Worm (Caenorhabditis elegans): ENCODE data around the gene K12B6.11.
A peak's percentile ranks its signal among the peaks of the same experiment; 100 is the strongest.

K12B6.11 gene

DNA sequence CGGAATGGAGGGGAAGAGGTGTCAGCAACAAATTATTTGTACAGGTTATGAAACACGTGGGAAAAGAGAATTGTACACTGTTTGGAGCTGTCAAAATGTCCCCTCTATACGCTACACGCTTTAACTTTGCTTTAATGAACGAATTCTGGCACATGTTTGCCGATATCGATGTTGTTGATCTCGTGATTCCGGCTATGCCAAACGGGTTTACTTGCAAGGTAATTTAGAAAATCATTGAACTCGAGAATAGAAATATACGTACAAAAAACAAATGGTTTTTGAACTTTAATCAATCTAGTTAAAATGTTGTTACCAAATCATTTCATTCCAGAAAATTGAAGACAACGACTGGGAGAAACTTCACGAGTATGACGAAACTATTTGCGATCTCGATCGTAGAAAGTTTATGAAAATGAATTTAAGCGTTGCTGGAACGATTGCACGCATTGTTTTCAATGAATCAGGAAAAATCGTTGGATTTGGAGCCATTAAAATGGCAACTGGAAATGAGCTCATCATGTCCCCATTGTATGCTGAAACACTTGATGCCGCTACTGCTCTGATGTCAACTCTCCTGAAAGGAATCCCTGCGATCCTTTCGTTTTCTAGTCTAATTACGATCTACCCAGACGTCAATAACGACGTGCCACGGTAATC, 11.4 kb upstream of the K12B6.11 start (continued):
- TF ChIP-seq pha-4 (GFP tag; IDR thresholded peaks at IDR 0.05) (no peak), pha-4 (tag; optimal IDR thresholded peaks at IDR 0.05) (no peak), lim-7 (GFP tag; IDR thresholded peaks at IDR 0.05) (no peak), nhr-41 (GFP tag; IDR thresholded peaks at IDR 0.05) (no peak), ZK546.5 (tag; optimal IDR thresholded peaks at IDR 0.05) (no peak), dmd-6 (GFP tag; IDR thresholded peaks at IDR 0.05) (peak; percentile 24; the same call in 1 of the 2 replicates), T26A8.4 (GFP tag; IDR thresholded peaks at IDR 0.05) (no peak), ama-1 (optimal IDR thresholded peaks at IDR 0.05) (peak; percentile 86), fkh-10 (GFP tag; optimal IDR thresholded peaks at IDR 0.05) (no peak)

- no peak for TF ChIP-seq mdt-29 (GFP tag; IDR thresholded peaks at IDR 0.05)
- TF ChIP-seq daf-16 (GFP tag; optimal IDR thresholded peaks at IDR 0.05), result no peak
- peak; percentile 77 for TF ChIP-seq daf-16 (tag; optimal IDR thresholded peaks at IDR 0.05)
- no peak for TF ChIP-seq nhr-76 (tag; optimal IDR thresholded peaks at IDR 0.05)
- peak; percentile 73 for TF ChIP-seq nhr-28 (tag; optimal IDR thresholded peaks at IDR 0.05)
- TF ChIP-seq spr-3 (GFP tag; optimal IDR thresholded peaks at IDR 0.05), result no peak
- no peak for TF ChIP-seq lin-15B (tag; optimal IDR thresholded peaks at IDR 0.05)
- TF ChIP-seq ceh-32 (tag; optimal IDR thresholded peaks at IDR 0.05; ENCODE audit: poor library complexity), result no peak
- peak; percentile 59 for TF ChIP-seq nhr-102 (tag; optimal IDR thresholded peaks at IDR 0.05)
- TF ChIP-seq ZK546.5 (tag; optimal IDR thresholded peaks at IDR 0.05), result no peak
- no peak for TF ChIP-seq spr-1 (tag; optimal IDR thresholded peaks at IDR 0.05)
- TF ChIP-seq nhr-237 (tag; optimal IDR thresholded peaks at IDR 0.05), result no peak
- TF ChIP-seq Y105C5A.15 (GFP tag; IDR thresholded peaks at IDR 0.05), result no peak
- TF ChIP-seq nhr-48 (tag; optimal IDR thresholded peaks at IDR 0.05), result no peak
- no peak for TF ChIP-seq nhr-41 (GFP tag; IDR thresholded peaks at IDR 0.05)
- no peak for TF ChIP-seq lin-38 (GFP tag; IDR thresholded peaks at IDR 0.05)
- TF ChIP-seq unc-62 (GFP tag; optimal IDR thresholded peaks at IDR 0.05 in 1 of 2), result peak; percentile 50 to 58
- TF ChIP-seq unc-62 (tag; optimal IDR thresholded peaks at IDR 0.05), result no peak
- TF ChIP-seq fkh-10 (GFP tag; optimal IDR thresholded peaks at IDR 0.05), result no peak
- no peak for TF ChIP-seq Y5F2A.4 (GFP tag; optimal IDR thresholded peaks at IDR 0.05)
- TF ChIP-seq skn-1 (tag; optimal IDR thresholded peaks at IDR 0.05), result no peak
- TF ChIP-seq F10B5.3 (tag; optimal IDR thresholded peaks at IDR 0.05), result no peak
- TF ChIP-seq D1046.2 (GFP tag; IDR thresholded peaks at IDR 0.05), result peak; percentile 56; the same call in 1 of the 2 replicates
- peak; percentile 46 for TF ChIP-seq sdz-12 (GFP tag; optimal IDR thresholded peaks at IDR 0.05)
- TF ChIP-seq zfp-3 (GFP tag; conservative IDR thresholded peaks at IDR 0.05), result peak; percentile 99
- TF ChIP-seq unc-130 (GFP tag; optimal IDR thresholded peaks at IDR 0.05), result no peak
- TF ChIP-seq set-16 (GFP tag; IDR thresholded peaks at IDR 0.05), result no peak
- TF ChIP-seq jun-1 (tag; optimal IDR thresholded peaks at IDR 0.05), result no peak
- TF ChIP-seq pha-4 (GFP tag; IDR thresholded peaks at IDR 0.05), result no peak; the same call in 1 of the 2 replicates
- no peak for TF ChIP-seq pha-4 (tag; optimal IDR thresholded peaks at IDR 0.05)
- peak; percentile 42; the same call in 1 of the 2 replicates for TF ChIP-seq Y48G9A.11 (GFP tag; IDR thresholded peaks at IDR 0.05)
- TF ChIP-seq ceh-62 (tag; optimal IDR thresholded peaks at IDR 0.05), result no peak
- no peak for TF ChIP-seq mxl-2 (GFP tag; conservative IDR thresholded peaks at IDR 0.05)
- TF ChIP-seq zip-11 (GFP tag; IDR thresholded peaks at IDR 0.05), result no peak
- TF ChIP-seq vab-7 (GFP tag; IDR thresholded peaks at IDR 0.05), result no peak
- TF ChIP-seq dpl-1 (GFP tag; optimal IDR thresholded peaks at IDR 0.05), result no peak
- TF ChIP-seq php-3 (GFP tag; IDR thresholded peaks at IDR 0.05), result no peak
- no peak for TF ChIP-seq dmd-9 (GFP tag; IDR thresholded peaks at IDR 0.05)
- no peak for TF ChIP-seq ZK337.2 (GFP tag; IDR thresholded peaks at IDR 0.05)
- TF ChIP-seq madf-9 (GFP tag; conservative IDR thresholded peaks at IDR 0.05), result no peak
- TF ChIP-seq madf-5 (GFP tag; IDR thresholded peaks at IDR 0.05), result no peak; a peak in 1 of 4 replicates
- TF ChIP-seq duxl-1 (tag; optimal IDR thresholded peaks at IDR 0.05; ENCODE audit: poor library complexity), result peak; percentile 54
- no peak for TF ChIP-seq nhr-10 (tag; optimal IDR thresholded peaks at IDR 0.05)
Observed at ce11 chrV:6278117-6279081, 10.3 kb upstream of the K12B6.11 start, which contains the start of gene fil-2. Gene fil-2 (plus strand): TSS chrV:6279031.

Measured in whole organism, L4 larva.